Fruit fly (Drosophila melanogaster) whole organism, prepupa: ENCODE measurements around the gene CG2310.

ENCODE experiments used
- CG10631 ChIP-seq: fragments of 200-800 bp; sonication (Bioruptor generic); optimal IDR thresholded peaks from 2 replicates; lab custom pipeline; 2016; ENCODE audit warnings: missing biosample characterization, missing genetic modification characterization
- CG16779 ChIP-seq: fragments of 200-800 bp; sonication (Bioruptor generic); optimal IDR thresholded peaks from 3 replicates; lab custom pipeline; 2017; ENCODE audit warnings: missing biosample characterization, mild to moderate bottlenecking, missing genetic modification characterization
- CG6854 ChIP-seq: fragments of 200-800 bp; sonication (Bioruptor generic); optimal IDR thresholded peaks from 2 replicates; lab custom pipeline; 2017; ENCODE audit warnings: missing biosample characterization, mild to moderate bottlenecking, missing genetic modification characterization
- Ets21C ChIP-seq: fragments of 200-800 bp; sonication (Bioruptor generic); optimal IDR thresholded peaks from 3 replicates; lab custom pipeline; 2016; ENCODE audit warnings: missing biosample characterization, missing genetic modification characterization
- Met ChIP-seq: fragments of 200-800 bp; sonication (Bioruptor generic); optimal IDR thresholded peaks from 3 replicates; lab custom pipeline; 2016; ENCODE audit warnings: missing biosample characterization, missing genetic modification characterization
- fd59A ChIP-seq: fragments of 200-800 bp; sonication (Bioruptor generic); optimal IDR thresholded peaks from 2 replicates; lab custom pipeline; 2017; ENCODE audit warnings: missing biosample characterization, mild to moderate bottlenecking, missing genetic modification characterization, missing genetic modification reagents
- lz ChIP-seq: fragments of 200-800 bp; sonication (Bioruptor generic); optimal IDR thresholded peaks from 3 replicates; lab custom pipeline; 2016; ENCODE audit warnings: missing biosample characterization, missing genetic modification characterization
- pdm3 ChIP-seq: fragments of 200-800 bp; sonication (Bioruptor generic); optimal IDR thresholded peaks from 3 replicates; lab custom pipeline; 2016; ENCODE audit warnings: missing biosample characterization, missing genetic modification characterization

DNA sequence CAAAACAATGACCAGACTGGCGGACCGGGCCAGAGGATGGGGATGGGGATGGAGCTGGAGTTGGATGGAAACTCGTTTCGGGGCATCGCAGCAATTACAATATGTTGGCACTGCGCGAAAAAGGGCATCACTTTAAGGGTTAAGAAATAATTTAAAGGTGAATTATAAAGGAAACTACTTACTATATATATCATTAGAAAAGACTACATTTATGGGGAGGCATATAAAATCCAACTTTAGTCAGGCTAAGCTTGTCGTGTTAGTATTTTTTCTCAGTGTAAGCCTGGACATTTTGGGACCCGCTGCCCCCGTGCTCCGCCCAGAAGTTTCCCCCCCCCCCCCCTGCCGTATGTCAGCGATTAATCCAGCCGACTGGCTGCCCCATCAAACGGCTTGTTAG lies 13.3 kb upstream of the CG2310 start:
- peak; percentile 1 for TF ChIP-seq fd59A
- no peak for TF ChIP-seq pdm3 (GFP tag; lab: Kevin White, UChicago)
- peak; percentile 42 for TF ChIP-seq lz
- no peak for TF ChIP-seq CG16779 (tag; lab: Kevin White, UChicago)
- TF ChIP-seq CG10631 (GFP tag; lab: Kevin White, UChicago) = peak; percentile 48
- TF ChIP-seq Ets21C (GFP tag; lab: Kevin White, UChicago) = no peak
- peak; percentile 2 for TF ChIP-seq Met (GFP tag; lab: Kevin White, UChicago)
- TF ChIP-seq CG6854 (GFP tag; lab: Kevin White, UChicago) = no peak
